Worm (Caenorhabditis elegans): ENCODE results near the gene C56G2.5.

ce11 chrIII:6303787-6304186 is 20.3 kb downstream of the C56G2.5 start:
- no peak for TF ChIP-seq gmeb-1 (tag; optimal IDR thresholded peaks at IDR 0.05)
- TF ChIP-seq lin-13 (GFP tag; optimal IDR thresholded peaks at IDR 0.05), result no peak
- TF ChIP-seq nhr-10 (tag; optimal IDR thresholded peaks at IDR 0.05), result no peak
- TF ChIP-seq nhr-11 (tag; optimal IDR thresholded peaks at IDR 0.05), result no peak
- no peak for TF ChIP-seq unc-39 (tag; optimal IDR thresholded peaks at IDR 0.05)
- no peak for TF ChIP-seq alr-1 (tag; optimal IDR thresholded peaks at IDR 0.05)
- no peak for TF ChIP-seq crh-2 (tag; optimal IDR thresholded peaks at IDR 0.05)
- TF ChIP-seq dmd-4 (tag; optimal IDR thresholded peaks at IDR 0.05), result no peak
- TF ChIP-seq ztf-11 (tag; optimal IDR thresholded peaks at IDR 0.05), result no peak
- TF ChIP-seq nhr-237 (tag; optimal IDR thresholded peaks at IDR 0.05), result no peak
- TF ChIP-seq unc-62 (GFP tag; optimal IDR thresholded peaks at IDR 0.05), result no peak
- no peak for TF ChIP-seq zag-1 (tag; optimal IDR thresholded peaks at IDR 0.05)

Measured in whole organism, L2 larva.